Fruit fly (Drosophila melanogaster) whole organism, embryonic: ENCODE measurements around the gene CG17224.

Experiments
- Bteb2 ChIP-seq: fragments of 200-800 bp; sonication (Bioruptor generic); optimal IDR thresholded peaks from 2 replicates; lab custom pipeline; 2016; ENCODE audit warnings: missing biosample characterization, missing genetic modification characterization
- CG1529 ChIP-seq: fragments of 200-800 bp; sonication (Bioruptor generic); optimal IDR thresholded peaks from 3 replicates; lab custom pipeline; 2018; ENCODE audit warnings: missing biosample characterization, missing genetic modification characterization
- CG2116 ChIP-seq: fragments of 200-800 bp; sonication (Bioruptor generic); optimal IDR thresholded peaks from 3 replicates; lab custom pipeline; 2018; ENCODE audit warnings: missing biosample characterization, mild to moderate bottlenecking, missing genetic modification characterization
- Ets65A ChIP-seq: fragments of 200-800 bp; sonication (Bioruptor generic); peaks from one replicate; lab custom pipeline; 2016; ENCODE audit warnings: missing biosample characterization, missing genetic modification characterization
- Gug ChIP-seq: fragments of 200-800 bp; sonication (Bioruptor generic); IDR thresholded peaks from 4 replicates; pipeline ENCODE4 v1.3.6; 2022; ENCODE audit warnings: missing biosample characterization, missing genetic modification characterization
- Lim3 ChIP-seq: fragments of 200-800 bp; sonication (Bioruptor generic); IDR thresholded peaks from 2 replicates; pipeline ENCODE4 v1.3.6; 2022; ENCODE audit warnings: missing biosample characterization, missing genetic modification characterization
- jing ChIP-seq: fragments of 200-800 bp; sonication (Bioruptor generic); optimal IDR thresholded peaks from 2 replicates; lab custom pipeline; 2018; ENCODE audit warnings: missing biosample characterization, mild to moderate bottlenecking, missing genetic modification characterization
- trh ChIP-seq: fragments of 200-800 bp; sonication (Bioruptor generic); optimal IDR thresholded peaks from 2 replicates; lab custom pipeline; 2016; ENCODE audit warnings: missing biosample characterization, missing genetic modification characterization
- tx ChIP-seq: fragments of 200-800 bp; sonication (Bioruptor generic); optimal IDR thresholded peaks from 2 replicates; lab custom pipeline; 2016; ENCODE audit warnings: missing biosample characterization, missing genetic modification characterization
- z ChIP-seq: fragments of 200-800 bp; sonication (Bioruptor generic); IDR thresholded peaks from 3 replicates; pipeline ENCODE4 v1.3.6; 2022; ENCODE audit warnings: missing biosample characterization, missing genetic modification characterization

- TF ChIP-seq CG2116 (no peak), trh (GFP tag; lab: Kevin White, UChicago) (no peak), Bteb2 (GFP tag; lab: Kevin White, UChicago) (no peak), jing (GFP tag; lab: Kevin White, UChicago) (no peak), tx (GFP tag; lab: Kevin White, UChicago) (peak; percentile 13), Gug (GFP tag; lab: Robert Waterston, UW) (peak; percentile 20; the same call in 1 of the 4 replicates), CG1529 (GFP tag; lab: Kevin White, UChicago) (no peak), Ets65A (GFP tag; lab: Kevin White, UChicago) (no peak), z (GFP tag; lab: Robert Waterston, UW) (no peak), Lim3 (GFP tag; lab: Robert Waterston, UW) (0 out of 2 replicates have a peak, but pooled peaks have one; percentile 12)
Observed at dm6 chr2L:3058772-3059623, 40.9 kb upstream of the CG17224 start.
